Worm (Caenorhabditis elegans): ENCODE data around the gene col-81.

The col-81 gene

DNA sequence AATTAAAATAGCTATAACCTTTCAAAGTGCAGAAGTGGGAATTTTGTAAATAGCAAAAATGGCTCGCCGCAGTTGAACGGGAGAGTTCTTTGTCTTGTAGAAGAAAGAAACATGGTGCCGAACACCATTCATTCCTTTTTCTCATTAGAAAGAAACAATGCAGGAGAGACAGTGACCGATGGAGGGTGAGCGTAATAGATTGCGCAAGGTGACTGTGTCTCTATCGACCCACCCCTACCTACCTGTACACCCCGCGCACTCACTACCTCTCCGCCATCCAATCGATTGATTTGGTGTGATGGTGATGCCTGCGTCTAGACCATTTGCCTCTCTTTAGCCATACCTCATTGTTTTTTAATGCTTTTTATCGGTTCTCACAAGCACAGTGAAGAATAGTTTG is 24.4 kb downstream of the col-81 start:
- TF ChIP-seq K11D2.4 (GFP tag; IDR thresholded peaks at IDR 0.05): no peak
- no peak for TF ChIP-seq snpc-4 (GFP tag; optimal IDR thresholded peaks at IDR 0.05)
- no peak for TF ChIP-seq snpc-4 (tag; optimal IDR thresholded peaks at IDR 0.05)

DNA sequence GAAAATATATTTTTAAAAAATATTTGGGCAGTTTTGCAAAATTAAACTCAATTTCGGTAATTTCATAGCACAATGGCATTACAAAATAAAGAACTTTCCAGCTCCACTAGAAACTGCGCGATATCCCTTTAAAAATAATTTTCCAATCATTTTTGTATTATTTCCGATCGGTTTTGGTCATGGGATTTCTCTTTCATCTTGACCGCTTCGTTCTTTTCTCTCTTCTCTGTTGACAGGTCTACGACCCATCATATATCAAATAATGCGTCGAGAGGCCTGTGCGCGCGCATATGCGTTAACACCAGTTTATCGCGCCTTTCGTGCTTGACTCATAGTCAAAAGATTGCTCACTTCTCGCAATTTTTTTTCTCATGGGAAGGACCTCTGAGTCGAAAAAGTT is 25.0 kb downstream of the col-81 start:
- TF ChIP-seq bed-1 (GFP tag; IDR thresholded peaks at IDR 0.05): no peak
- TF ChIP-seq ceh-27 (GFP tag; optimal IDR thresholded peaks at IDR 0.05): no peak
- TF ChIP-seq hsf-1 (GFP tag; IDR thresholded peaks at IDR 0.05): no peak
- no peak for TF ChIP-seq xnd-1 (tag; optimal IDR thresholded peaks at IDR 0.05)
- no peak for TF ChIP-seq tbx-9 (tag; optimal IDR thresholded peaks at IDR 0.05; ENCODE audit: borderline replicate concordance)
- no peak for TF ChIP-seq mxl-1 (tag; optimal IDR thresholded peaks at IDR 0.05)
- no peak for TF ChIP-seq T26A5.8 (tag; optimal IDR thresholded peaks at IDR 0.05)
- TF ChIP-seq athp-1 (tag; optimal IDR thresholded peaks at IDR 0.05): no peak
- no peak for TF ChIP-seq ztf-6 (GFP tag; IDR thresholded peaks at IDR 0.05)
- TF ChIP-seq sea-2 (GFP tag; IDR thresholded peaks at IDR 0.05): no peak
- no peak for TF ChIP-seq tlf-1 (GFP tag; optimal IDR thresholded peaks at IDR 0.05)
- no peak for TF ChIP-seq K11D2.4 (GFP tag; IDR thresholded peaks at IDR 0.05)
- TF ChIP-seq F33H1.4 (GFP tag; IDR thresholded peaks at IDR 0.05): no peak
- no peak for TF ChIP-seq lir-1 (GFP tag; conservative IDR thresholded peaks at IDR 0.05)

DNA sequence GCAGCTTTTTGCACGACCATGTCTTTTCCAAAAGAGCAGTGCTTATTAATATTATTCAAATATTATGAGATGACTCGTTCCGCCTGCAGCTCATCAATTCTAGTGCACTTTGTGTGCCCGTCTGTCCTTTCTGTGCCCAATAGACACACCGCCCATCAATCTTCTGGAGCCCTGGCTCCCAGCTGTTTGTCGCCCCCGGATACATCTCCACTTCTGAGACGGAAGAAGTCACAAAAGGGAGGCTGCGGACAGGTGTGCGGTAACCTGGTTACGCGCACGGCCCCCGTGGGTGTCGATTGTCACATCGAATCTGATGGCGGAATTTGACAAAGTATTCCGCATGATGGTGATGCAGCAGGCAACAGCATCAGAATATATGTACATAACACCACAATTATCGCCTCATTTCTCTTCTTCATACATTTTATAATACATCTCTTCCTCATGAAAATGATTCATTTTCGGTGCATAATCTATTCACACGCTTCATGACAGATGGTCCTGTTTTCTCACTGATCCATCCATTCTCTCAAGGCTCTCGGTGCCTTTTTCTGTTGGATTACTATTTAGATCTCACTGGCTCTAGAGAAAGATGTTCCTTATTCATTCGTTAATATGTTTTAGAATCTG is 27.0 kb downstream of the col-81 start:
- TF ChIP-seq D2030.7 (GFP tag; IDR thresholded peaks at IDR 0.05): no peak
- 0 out of 2 replicates have a peak, but pooled peaks have one; percentile 49 for TF ChIP-seq zfh-2 (GFP tag; conservative IDR thresholded peaks at IDR 0.05)

DNA sequence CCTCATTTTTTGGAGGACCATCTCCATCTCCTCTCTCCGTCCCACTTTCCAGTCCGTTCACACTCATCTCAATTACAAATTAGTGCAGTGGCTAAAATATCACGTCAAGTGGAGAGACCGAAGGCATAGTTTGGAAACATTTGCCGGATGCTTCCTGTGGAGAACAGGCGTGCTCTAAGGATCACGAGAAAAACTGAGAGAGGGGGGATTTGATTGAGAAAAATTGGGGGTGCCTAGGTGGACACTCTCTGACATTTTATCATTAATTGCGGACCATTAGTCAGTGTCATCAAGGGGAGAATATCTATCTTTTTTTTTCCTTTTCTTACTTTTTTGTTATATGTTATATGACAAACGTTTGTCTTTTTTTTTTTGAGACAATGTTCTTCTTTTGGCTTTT is 31.6 kb downstream of the col-81 start:
- TF ChIP-seq hrde-1 (tag; optimal IDR thresholded peaks at IDR 0.05; ENCODE audit: borderline replicate concordance) (no peak), let-526 (GFP tag; IDR thresholded peaks at IDR 0.05) (no peak), K12H6.12 (tag; optimal IDR thresholded peaks at IDR 0.05) (no peak), nhr-27 (tag; optimal IDR thresholded peaks at IDR 0.05) (no peak), somi-1 (GFP tag; optimal IDR thresholded peaks at IDR 0.05) (no peak), madf-3 (GFP tag; IDR thresholded peaks at IDR 0.05) (no peak), F55B11.4 (tag; optimal IDR thresholded peaks at IDR 0.05; ENCODE audit: borderline replicate concordance, insufficient read depth) (no peak), dpff-1 (tag; optimal IDR thresholded peaks at IDR 0.05) (no peak), F33H1.4 (GFP tag; IDR thresholded peaks at IDR 0.05) (no peak), let-607 (tag; optimal IDR thresholded peaks at IDR 0.05) (no peak), Y53F4B.3 (GFP tag; IDR thresholded peaks at IDR 0.05) (no peak), ztf-6 (GFP tag; IDR thresholded peaks at IDR 0.05) (no peak), mcd-1 (GFP tag; IDR thresholded peaks at IDR 0.05) (no peak), nfya-1 (tag; optimal IDR thresholded peaks at IDR 0.05; ENCODE audit: borderline replicate concordance, insufficient read depth) (no peak), snpc-1.3 (tag; optimal IDR thresholded peaks at IDR 0.05; ENCODE audit: insufficient read depth) (no peak), T26A5.8 (tag; optimal IDR thresholded peaks at IDR 0.05) (no peak)

DNA sequence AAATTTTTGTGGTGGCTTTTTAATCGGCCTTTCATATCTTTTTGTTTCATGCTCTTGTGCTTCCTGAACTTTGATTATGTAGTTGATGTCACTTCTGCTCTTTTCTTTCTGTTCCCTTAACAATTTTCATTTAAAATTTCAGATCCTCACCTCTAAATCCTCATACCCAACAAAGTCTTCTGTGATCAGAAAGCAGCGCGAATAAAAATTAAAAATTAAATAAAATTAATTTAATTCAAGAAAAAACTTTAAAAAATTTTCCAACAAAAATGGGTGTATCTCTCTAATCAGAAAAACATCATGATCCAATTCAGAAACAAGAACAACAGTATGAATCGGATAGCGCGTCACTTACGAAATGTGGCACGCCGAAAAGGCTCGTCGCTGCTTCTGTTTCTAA is 38.3 kb downstream of the col-81 start, which contains the start of gene ptp-3:
ptp-3 (plus strand) TSS at position 301 of the 400 bp plus-strand sequence.
- no peak for TF ChIP-seq hmg-20 (GFP tag; IDR thresholded peaks at IDR 0.05)
- TF ChIP-seq hsf-1 (GFP tag; IDR thresholded peaks at IDR 0.05): no peak
- TF ChIP-seq dpff-1 (tag; optimal IDR thresholded peaks at IDR 0.05): no peak
- no peak for TF ChIP-seq let-607 (tag; optimal IDR thresholded peaks at IDR 0.05)
- no peak for TF ChIP-seq ztf-18 (tag; optimal IDR thresholded peaks at IDR 0.05)
- TF ChIP-seq K11D2.4 (GFP tag; IDR thresholded peaks at IDR 0.05): no peak
